Worm (Caenorhabditis elegans): ENCODE data around the gene irg-8.

ce11 chrV:414630-415029, 2.9 kb downstream of the irg-8 start, which contains the start of gene dod-19:
- TF ChIP-seq C38D4.7 (GFP tag; optimal IDR thresholded peaks at IDR 0.05) = no peak
- no peak for TF ChIP-seq zip-5 (tag; optimal IDR thresholded peaks at IDR 0.05)
- no peak for TF ChIP-seq tbx-2 (tag; optimal IDR thresholded peaks at IDR 0.05)
- no peak for TF ChIP-seq ceh-9 (tag; optimal IDR thresholded peaks at IDR 0.05)
